Worm (Caenorhabditis elegans) whole organism, mixed stage, embryonic: ENCODE measurements around the gene ins-14.

Experiments used
- ceh-39 ChIP-seq: fragments of 150-350 bp; optimal IDR thresholded peaks from 2 replicates; lab custom pipeline; 2014; ENCODE audit warnings: missing biosample characterization, missing genetic modification characterization
- elt-3 ChIP-seq: fragments of 150-350 bp; optimal IDR thresholded peaks from 2 replicates; lab custom pipeline; 2014; ENCODE audit warnings: missing biosample characterization, missing genetic modification characterization
- mls-2 ChIP-seq: sonication (generic microtip); optimal IDR thresholded peaks from 2 replicates; lab custom pipeline; 2016; ENCODE audit warnings: mild to moderate bottlenecking, missing genetic modification characterization, moderate library complexity, missing compliant biosample characterization
- nhr-28 ChIP-seq: fragments of 150-350 bp; optimal IDR thresholded peaks from 2 replicates; lab custom pipeline; 2014; ENCODE audit warnings: missing biosample characterization, missing genetic modification characterization
- unc-120 ChIP-seq: sonication (generic microtip); optimal IDR thresholded peaks from 2 replicates; lab custom pipeline; 2017; ENCODE audit warnings: missing genetic modification characterization, missing compliant biosample characterization; ENCODE audit not compliant: poor library complexity, severe bottlenecking
- unc-62 ChIP-seq: fragments of 150-350 bp; optimal IDR thresholded peaks from 2 replicates; lab custom pipeline; 2014; ENCODE audit warnings: missing biosample characterization, missing genetic modification reagents, missing genetic modification characterization

DNA sequence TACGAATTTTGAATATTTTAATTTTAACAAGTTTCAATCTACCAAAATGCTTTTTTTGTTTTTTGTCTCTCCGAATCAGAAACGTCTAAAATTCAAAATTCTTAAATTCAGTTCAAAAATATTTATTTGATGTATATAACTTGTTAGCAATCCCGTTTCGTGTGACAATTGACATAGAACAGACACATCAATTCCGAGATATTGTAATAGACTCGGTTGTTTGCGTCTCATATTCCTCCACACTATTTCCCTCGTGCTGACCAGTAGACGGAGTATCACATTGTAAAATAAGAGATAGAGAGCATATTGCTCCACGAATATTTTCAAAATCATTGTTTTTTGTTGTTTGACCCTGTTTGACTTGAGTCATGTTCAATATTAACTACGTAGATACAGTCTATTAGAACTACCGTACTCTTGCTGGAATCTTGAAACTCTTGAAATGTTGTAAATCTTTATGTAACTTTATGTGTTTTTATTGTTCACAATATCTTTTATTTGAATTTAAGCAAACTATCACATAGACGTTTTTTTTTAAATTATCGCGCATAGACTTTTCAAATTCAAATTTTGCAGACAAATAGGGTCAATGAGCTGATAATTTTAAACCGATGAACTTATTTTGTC is 43.2 kb upstream of the ins-14 start, which contains the start of gene T13C2.3:
- TF ChIP-seq elt-3 = no peak
- TF ChIP-seq mls-2 = no peak
- no peak for TF ChIP-seq unc-120 (tag; lab: Kevin White, UChicago)
- TF ChIP-seq unc-62 = peak; percentile 51
- no peak for TF ChIP-seq nhr-28
- TF ChIP-seq ceh-39 (tag; lab: Kevin White, UChicago) = no peak
